Worm (Caenorhabditis elegans) whole organism, early embryonic: Measurements from ENCODE around the gene R01H2.8.

Experiments
- B0310.2 ChIP-seq: sonication (generic microtip); optimal IDR thresholded peaks from 2 replicates; lab custom pipeline; 2016; ENCODE audit warnings: mild to moderate bottlenecking, missing genetic modification characterization, missing compliant biosample characterization
- F13C5.2 ChIP-seq: sonication (generic microtip); optimal IDR thresholded peaks from 2 replicates; lab custom pipeline; 2017; ENCODE audit warnings: mild to moderate bottlenecking, missing genetic modification characterization, inconsistent platforms, missing compliant biosample characterization
- aly-1 ChIP-seq: sonication (generic microtip); optimal IDR thresholded peaks from 2 replicates; lab custom pipeline; 2016; ENCODE audit warnings: missing genetic modification characterization, missing compliant biosample characterization
- ama-1 ChIP-seq: fragments of 150-350 bp; optimal IDR thresholded peaks from 2 replicates; lab custom pipeline; 2014
- ceh-13 ChIP-seq: fragments of 200-800 bp; sonication (Bioruptor generic); optimal IDR thresholded peaks from 2 replicates; lab custom pipeline; 2018; ENCODE audit warnings: mild to moderate bottlenecking, missing genetic modification characterization, missing compliant biosample characterization
- ceh-36 ChIP-seq: sonication (generic microtip); optimal IDR thresholded peaks from 2 replicates; lab custom pipeline; 2016; ENCODE audit warnings: missing genetic modification characterization, inconsistent platforms, missing compliant biosample characterization
- ets-7 ChIP-seq: sonication (generic microtip); optimal IDR thresholded peaks from 2 replicates; lab custom pipeline; 2016; ENCODE audit warnings: missing genotype, missing genetic modification characterization, missing compliant biosample characterization
- flt-1 ChIP-seq: fragments of 200-800 bp; sonication (Bioruptor generic); IDR thresholded peaks from 2 replicates; pipeline ENCODE4 v1.3.6; 2022; ENCODE audit warnings: missing genetic modification characterization, missing compliant biosample characterization
- hmbx-1 ChIP-seq: sonication (generic microtip); optimal IDR thresholded peaks from 2 replicates; lab custom pipeline; 2016; ENCODE audit warnings: mild to moderate bottlenecking, missing genetic modification characterization, missing compliant biosample characterization
- hmg-4 ChIP-seq: fragments of 200-800 bp; sonication (Bioruptor generic); optimal IDR thresholded peaks from 2 replicates; lab custom pipeline; 2018; ENCODE audit warnings: mild to moderate bottlenecking, missing genetic modification characterization, missing compliant biosample characterization
- hnd-1 ChIP-seq: sonication (generic microtip); optimal IDR thresholded peaks from 2 replicates; lab custom pipeline; 2016; ENCODE audit warnings: missing genetic modification characterization, missing compliant biosample characterization
- pes-1 ChIP-seq: fragments of 200-800 bp; sonication (Bioruptor generic); IDR thresholded peaks from 2 replicates; pipeline ENCODE4 v1.3.6; 2022; ENCODE audit warnings: missing genetic modification reagents, missing genetic modification characterization, missing compliant biosample characterization
- scrt-1 ChIP-seq: fragments of 200-800 bp; sonication (Bioruptor generic); IDR thresholded peaks from 2 replicates; pipeline ENCODE4 v1.3.6; 2022; ENCODE audit warnings: missing genetic modification characterization, missing compliant biosample characterization
- sea-1 ChIP-seq: fragments of 200-800 bp; sonication (Bioruptor generic); conservative IDR thresholded peaks from 2 replicates; pipeline ENCODE4 v1.3.6; 2022; ENCODE audit warnings: missing genetic modification characterization, missing compliant biosample characterization
- tbx-11 ChIP-seq: fragments of 200-800 bp; sonication (Bioruptor generic); IDR thresholded peaks from 2 replicates; pipeline ENCODE4 v1.3.6; 2022; ENCODE audit warnings: missing genetic modification characterization, missing compliant biosample characterization
- tbx-37 ChIP-seq: fragments of 200-800 bp; sonication (Bioruptor generic); conservative IDR thresholded peaks from 2 replicates; pipeline ENCODE4 v1.3.6; 2022; ENCODE audit warnings: missing genetic modification reagents, missing genetic modification characterization, missing compliant biosample characterization
- tra-4 ChIP-seq: sonication (generic microtip); optimal IDR thresholded peaks from 2 replicates; lab custom pipeline; 2017; ENCODE audit warnings: missing genetic modification characterization, missing compliant biosample characterization

R01H2.8 gene

DNA sequence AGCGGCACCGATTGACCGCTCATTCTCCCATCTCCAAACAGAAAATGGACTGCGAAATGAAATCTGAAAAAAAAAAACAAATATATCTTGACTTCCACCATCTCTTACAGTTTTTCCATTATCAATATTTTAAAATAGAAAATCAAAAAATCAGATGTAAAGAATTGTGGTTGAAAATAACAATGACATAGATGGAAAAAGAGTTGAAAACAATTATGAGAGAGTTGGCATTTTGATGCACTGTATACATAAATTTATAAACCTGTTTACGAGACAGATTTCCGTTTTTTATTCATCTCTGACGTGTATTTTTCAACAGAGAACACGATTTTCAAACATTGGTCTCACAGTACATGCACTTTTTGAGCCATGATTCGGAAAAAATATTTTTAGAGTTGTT is 11.8 kb downstream of the R01H2.8 start, which contains the start of gene ZK418.7:
Gene ZK418.7 (minus strand): TSS at position 101 of the 400 bp plus-strand sequence.
- TF ChIP-seq ama-1 (lab: Kevin White, UChicago) = no peak
- TF ChIP-seq hnd-1 (tag; lab: Kevin White, UChicago) = no peak
- TF ChIP-seq ets-7 (tag; lab: Kevin White, UChicago) = no peak
- no peak for TF ChIP-seq sea-1
- TF ChIP-seq F13C5.2 (tag; lab: Kevin White, UChicago) = no peak
- TF ChIP-seq hmbx-1 (tag; lab: Kevin White, UChicago) = no peak
- no peak for TF ChIP-seq tbx-37 (GFP tag; lab: Robert Waterston, UW)
- no peak for TF ChIP-seq pes-1 (GFP tag; lab: Robert Waterston, UW)
- no peak for TF ChIP-seq tbx-11
- TF ChIP-seq ceh-13 (GFP tag; lab: Kevin White, UChicago) = no peak
- TF ChIP-seq hmg-4 (GFP tag; lab: Kevin White, UChicago) = no peak
- no peak for TF ChIP-seq ceh-36 (tag; lab: Kevin White, UChicago)
- TF ChIP-seq tra-4 (tag; lab: Kevin White, UChicago) = no peak

DNA sequence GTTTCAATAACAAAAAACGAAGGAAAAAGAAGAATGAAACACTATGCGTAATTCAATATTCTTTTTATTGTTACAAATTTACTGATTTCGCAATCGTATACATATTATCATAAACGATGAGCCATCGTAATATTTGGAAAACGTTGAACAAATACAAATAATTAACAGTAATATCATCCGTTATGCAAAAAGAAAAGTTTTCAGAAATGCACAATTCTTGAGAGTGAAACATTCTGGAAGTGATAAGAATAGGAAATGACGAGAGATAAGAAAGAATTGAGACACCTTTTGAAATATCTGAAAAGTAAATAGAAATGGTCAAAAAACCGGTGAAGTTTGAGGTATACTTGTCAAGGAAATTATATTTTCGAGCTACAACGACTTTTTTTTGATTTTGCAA is 12.6 kb downstream of the R01H2.8 start:
- TF ChIP-seq hmg-4 (GFP tag; lab: Kevin White, UChicago) (no peak), B0310.2 (tag; lab: Kevin White, UChicago) (no peak), ets-7 (tag; lab: Kevin White, UChicago) (no peak), tbx-11 (no peak), hnd-1 (tag; lab: Kevin White, UChicago) (no peak), F13C5.2 (tag; lab: Kevin White, UChicago) (no peak), aly-1 (tag; lab: Kevin White, UChicago) (no peak), tra-4 (tag; lab: Kevin White, UChicago) (no peak)

DNA sequence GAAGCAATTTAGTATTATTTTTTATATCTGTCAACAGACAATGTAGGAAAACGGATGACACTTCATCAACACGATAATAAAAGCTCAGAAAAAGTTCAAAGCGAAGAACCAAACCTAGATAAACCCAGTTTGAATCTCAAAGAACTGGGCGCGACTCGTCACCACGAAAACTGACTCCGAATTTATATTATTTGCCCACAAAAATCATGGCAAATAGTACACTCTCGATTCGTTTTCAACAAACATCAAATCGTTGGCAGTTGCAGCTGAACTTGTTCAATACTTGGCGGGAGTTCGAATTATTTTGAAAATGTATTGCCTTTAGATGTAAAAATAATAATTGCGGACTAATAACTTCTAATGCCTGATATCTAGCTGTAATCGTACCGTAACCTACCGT is 14.2 kb downstream of the R01H2.8 start:
- TF ChIP-seq aly-1 (tag; lab: Kevin White, UChicago) (no peak), B0310.2 (tag; lab: Kevin White, UChicago) (no peak), ama-1 (lab: Kevin White, UChicago) (no peak), pes-1 (GFP tag; lab: Robert Waterston, UW) (no peak), sea-1 (no peak), tra-4 (tag; lab: Kevin White, UChicago) (no peak), flt-1 (GFP tag; lab: Robert Waterston, UW) (no peak), hnd-1 (tag; lab: Kevin White, UChicago) (no peak), tbx-11 (no peak), tbx-37 (GFP tag; lab: Robert Waterston, UW) (no peak), scrt-1 (GFP tag; lab: Robert Waterston, UW) (no peak), hmg-4 (GFP tag; lab: Kevin White, UChicago) (no peak), F13C5.2 (tag; lab: Kevin White, UChicago) (no peak), ets-7 (tag; lab: Kevin White, UChicago) (no peak), ceh-36 (tag; lab: Kevin White, UChicago) (no peak), ceh-13 (GFP tag; lab: Kevin White, UChicago) (no peak), hmbx-1 (tag; lab: Kevin White, UChicago) (no peak)

DNA sequence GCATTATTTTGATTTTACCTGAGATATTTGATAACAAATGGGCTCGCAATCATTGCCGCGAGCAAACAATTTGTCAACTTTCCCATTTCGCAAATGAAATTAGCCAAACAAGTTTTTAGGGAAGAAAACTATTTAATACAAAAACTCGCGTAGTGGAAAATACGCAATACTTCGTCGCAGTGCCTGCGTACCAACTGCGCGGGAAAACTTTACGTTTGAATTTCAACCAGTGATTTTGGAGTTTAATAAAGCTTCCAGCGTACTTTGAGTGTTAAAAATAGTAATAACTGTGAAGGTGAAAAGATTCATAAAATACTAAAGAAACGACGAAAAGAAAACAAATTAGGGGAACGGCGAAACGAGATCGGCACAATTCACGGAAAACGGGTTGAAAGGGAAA is 16.0 kb downstream of the R01H2.8 start, which contains the start of gene tofu-7:
Gene tofu-7 (minus strand): TSS at position 111 of the 400 bp plus-strand sequence.
- no peak for TF ChIP-seq tbx-37 (GFP tag; lab: Robert Waterston, UW)
- TF ChIP-seq tra-4 (tag; lab: Kevin White, UChicago) = no peak
- no peak for TF ChIP-seq hnd-1 (tag; lab: Kevin White, UChicago)
- TF ChIP-seq hmg-4 (GFP tag; lab: Kevin White, UChicago) = no peak
- TF ChIP-seq F13C5.2 (tag; lab: Kevin White, UChicago) = no peak
- TF ChIP-seq ets-7 (tag; lab: Kevin White, UChicago) = no peak
- no peak for TF ChIP-seq scrt-1 (GFP tag; lab: Robert Waterston, UW)
- TF ChIP-seq B0310.2 (tag; lab: Kevin White, UChicago) = no peak
- no peak for TF ChIP-seq ceh-36 (tag; lab: Kevin White, UChicago)
- no peak for TF ChIP-seq ceh-13 (GFP tag; lab: Kevin White, UChicago)
- no peak for TF ChIP-seq pes-1 (GFP tag; lab: Robert Waterston, UW)
- no peak for TF ChIP-seq sea-1

DNA sequence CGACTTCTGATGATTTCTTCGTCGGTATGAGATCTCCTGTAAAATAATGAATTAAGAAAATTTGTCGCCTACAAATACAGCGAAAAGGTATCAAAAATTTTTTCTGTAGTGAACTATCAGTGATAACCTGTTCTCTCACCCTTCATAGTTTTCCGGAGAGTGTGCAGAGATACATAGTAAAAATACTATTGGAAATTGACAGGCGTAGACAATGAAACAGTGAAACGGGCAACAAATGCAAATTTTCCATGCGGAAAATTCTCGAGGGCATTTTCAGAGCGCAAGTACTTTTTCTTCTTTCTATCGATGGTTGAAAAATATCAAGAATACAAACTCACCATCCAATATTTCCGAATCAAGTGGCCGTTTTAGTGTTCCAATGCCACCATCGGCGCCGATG is 18.3 kb downstream of the R01H2.8 start:
- TF ChIP-seq tbx-11 (no peak), ama-1 (lab: Kevin White, UChicago) (no peak), ets-7 (tag; lab: Kevin White, UChicago) (no peak), pes-1 (GFP tag; lab: Robert Waterston, UW) (no peak), hmbx-1 (tag; lab: Kevin White, UChicago) (no peak), B0310.2 (tag; lab: Kevin White, UChicago) (no peak), ceh-36 (tag; lab: Kevin White, UChicago) (no peak), scrt-1 (GFP tag; lab: Robert Waterston, UW) (no peak), F13C5.2 (tag; lab: Kevin White, UChicago) (no peak), sea-1 (no peak), tbx-37 (GFP tag; lab: Robert Waterston, UW) (no peak)

DNA sequence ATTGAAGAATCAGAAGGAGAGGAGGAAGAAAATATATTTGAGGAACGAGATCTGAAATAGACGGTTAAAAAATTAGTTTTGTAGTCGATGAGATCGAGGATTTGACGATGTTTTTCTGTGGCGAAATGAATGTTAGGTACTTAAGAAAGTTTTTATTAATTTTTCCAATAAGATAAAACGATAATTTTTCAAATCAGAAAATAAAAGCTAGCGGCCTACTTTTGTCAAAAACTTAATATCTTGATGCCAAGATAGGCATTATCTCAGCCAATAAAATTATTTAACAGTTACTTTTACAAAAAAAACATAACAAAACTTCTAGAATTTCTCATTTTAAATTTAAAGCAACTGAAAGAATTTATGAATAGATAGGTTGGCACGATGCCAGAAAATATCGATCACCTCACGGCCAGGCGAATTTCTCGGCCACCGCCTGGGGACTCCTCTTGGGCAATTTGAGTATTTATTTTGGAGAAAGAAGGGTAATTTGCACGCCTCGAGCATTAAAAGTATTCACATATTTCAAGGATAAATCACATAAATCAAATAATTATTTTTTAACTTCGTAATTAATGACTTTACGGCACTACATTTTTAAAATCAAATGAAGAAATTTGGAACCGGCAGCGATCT is 18.9 kb downstream of the R01H2.8 start, which contains the start of gene fubl-2:
Gene fubl-2 (minus strand): TSS at position 51 of the 633 bp plus-strand sequence.
- TF ChIP-seq ceh-13 (GFP tag; lab: Kevin White, UChicago) (no peak), pes-1 (GFP tag; lab: Robert Waterston, UW) (no peak), F13C5.2 (tag; lab: Kevin White, UChicago) (no peak), tbx-37 (GFP tag; lab: Robert Waterston, UW) (peak; percentile 64; the same call in 1 of the 2 replicates), hmbx-1 (tag; lab: Kevin White, UChicago) (no peak), B0310.2 (tag; lab: Kevin White, UChicago) (no peak), flt-1 (GFP tag; lab: Robert Waterston, UW) (no peak), aly-1 (tag; lab: Kevin White, UChicago) (no peak), ceh-36 (tag; lab: Kevin White, UChicago) (no peak)
